Worm (Caenorhabditis elegans): Measurements from ENCODE around the gene ceh-33.

- TF ChIP-seq nfya-1 (tag; optimal IDR thresholded peaks at IDR 0.05; ENCODE audit: borderline replicate concordance, insufficient read depth) = no peak
- TF ChIP-seq nfyb-1 (GFP tag; IDR thresholded peaks at IDR 0.05) = no peak
- no peak for TF ChIP-seq unc-62 (GFP tag; optimal IDR thresholded peaks at IDR 0.05)
- no peak for TF ChIP-seq ztf-25 (GFP tag; IDR thresholded peaks at IDR 0.05)
Observed at ce11 chrV:5345419-5345818, 21.0 kb upstream of the ceh-33 start, which contains the start of gene srg-25.
